Worm (Caenorhabditis elegans): Measurements from ENCODE around the gene K12H6.4.
"Not testable (repeated sequence)": the region's sequence is repeated elsewhere in the genome, so short reads cannot be mapped to it uniquely, and the experiment has no call there.

DNA sequence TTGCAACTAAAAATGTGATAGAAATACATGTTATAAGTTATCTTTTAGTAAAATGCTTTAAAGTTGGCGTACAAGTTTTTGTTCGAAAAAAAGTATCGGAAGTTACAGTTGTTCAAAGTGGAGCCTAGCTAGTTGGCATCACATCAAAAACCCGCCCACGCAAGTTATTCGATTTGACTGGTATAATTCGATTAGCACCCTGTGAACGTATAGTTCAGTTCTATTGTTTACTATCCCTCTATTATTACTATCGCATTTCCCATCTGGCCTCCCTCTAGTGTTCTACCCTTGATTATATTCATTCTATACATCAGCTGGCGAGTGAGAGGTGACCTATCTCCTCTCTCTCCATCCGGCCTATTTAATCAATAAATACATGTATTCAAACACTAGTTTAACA lies 14.9 kb upstream of the K12H6.4 start, which contains the start of gene Y110A2AL.4:
- TF ChIP-seq him-1, W03F9.2, dao-5 (tag; optimal IDR thresholded peaks at IDR 0.05): not testable (repeated sequence)
